Fruit fly (Drosophila melanogaster): ENCODE measurements around the gene CG3769.

- TF ChIP-seq Mnt (GFP tag; optimal IDR thresholded peaks at IDR 0.05) (no peak), CG1620 (GFP tag; optimal IDR thresholded peaks at IDR 0.05) (no peak), Hr96 (GFP tag; optimal IDR thresholded peaks at IDR 0.05) (no peak), CG33017 (tag; optimal IDR thresholded peaks at IDR 0.05) (no peak)
Observed at dm6 chr2L:9448322-9449256, 13.4 kb downstream of the CG3769 start.

All from whole organism, adult.